Worm (Caenorhabditis elegans) whole organism, early embryonic: Measurements from ENCODE around the gene mrpl-22.

Experiments
- B0310.2 ChIP-seq: sonication (generic microtip); optimal IDR thresholded peaks from 2 replicates; lab custom pipeline; 2016; ENCODE audit warnings: mild to moderate bottlenecking, missing genetic modification characterization, missing compliant biosample characterization
- F13C5.2 ChIP-seq: sonication (generic microtip); optimal IDR thresholded peaks from 2 replicates; lab custom pipeline; 2017; ENCODE audit warnings: mild to moderate bottlenecking, missing genetic modification characterization, inconsistent platforms, missing compliant biosample characterization
- ama-1 ChIP-seq: fragments of 150-350 bp; optimal IDR thresholded peaks from 2 replicates; lab custom pipeline; 2014
- ceh-13 ChIP-seq: fragments of 200-800 bp; sonication (Bioruptor generic); optimal IDR thresholded peaks from 2 replicates; lab custom pipeline; 2018; ENCODE audit warnings: mild to moderate bottlenecking, missing genetic modification characterization, missing compliant biosample characterization
- ets-7 ChIP-seq: sonication (generic microtip); optimal IDR thresholded peaks from 2 replicates; lab custom pipeline; 2016; ENCODE audit warnings: missing genotype, missing genetic modification characterization, missing compliant biosample characterization
- flt-1 ChIP-seq: fragments of 200-800 bp; sonication (Bioruptor generic); IDR thresholded peaks from 2 replicates; pipeline ENCODE4 v1.3.6; 2022; ENCODE audit warnings: missing genetic modification characterization, missing compliant biosample characterization
- hmbx-1 ChIP-seq: sonication (generic microtip); optimal IDR thresholded peaks from 2 replicates; lab custom pipeline; 2016; ENCODE audit warnings: mild to moderate bottlenecking, missing genetic modification characterization, missing compliant biosample characterization
- pes-1 ChIP-seq: fragments of 200-800 bp; sonication (Bioruptor generic); IDR thresholded peaks from 2 replicates; pipeline ENCODE4 v1.3.6; 2022; ENCODE audit warnings: missing genetic modification reagents, missing genetic modification characterization, missing compliant biosample characterization
- scrt-1 ChIP-seq: fragments of 200-800 bp; sonication (Bioruptor generic); IDR thresholded peaks from 2 replicates; pipeline ENCODE4 v1.3.6; 2022; ENCODE audit warnings: missing genetic modification characterization, missing compliant biosample characterization
- tra-4 ChIP-seq: sonication (generic microtip); optimal IDR thresholded peaks from 2 replicates; lab custom pipeline; 2017; ENCODE audit warnings: missing genetic modification characterization, missing compliant biosample characterization

DNA sequence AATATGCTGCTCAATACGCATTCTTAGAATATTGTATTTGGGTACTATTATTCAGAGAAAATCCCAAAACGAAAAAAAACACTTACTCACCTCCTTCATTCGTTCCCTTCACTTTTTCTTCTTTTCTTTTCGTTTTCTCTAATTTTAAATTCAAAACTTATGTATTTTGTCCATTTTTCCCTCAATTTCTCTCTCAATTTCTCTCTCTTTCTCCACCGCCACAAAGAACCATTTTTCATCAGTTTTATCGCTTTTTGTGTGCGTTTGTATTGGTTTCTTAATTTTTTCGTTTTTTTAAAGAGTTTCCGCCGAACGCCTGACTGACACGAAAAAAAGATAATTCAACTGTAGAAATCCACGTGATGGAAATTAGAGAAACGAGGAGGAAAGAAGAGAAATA lies 39.5 kb downstream of the mrpl-22 start, which contains the start of gene cnt-2:
- TF ChIP-seq pes-1 (GFP tag; lab: Robert Waterston, UW) (no peak), ets-7 (no peak), ama-1 (lab: Kevin White, UChicago) (no peak), tra-4 (no peak), scrt-1 (no peak), F13C5.2 (tag; lab: Kevin White, UChicago) (no peak), hmbx-1 (tag; lab: Kevin White, UChicago) (no peak), ceh-13 (GFP tag; lab: Kevin White, UChicago) (no peak), flt-1 (no peak), B0310.2 (tag; lab: Kevin White, UChicago) (no peak)
